Worm (Caenorhabditis elegans) whole organism, mixed stage, embryonic: ENCODE measurements around the gene math-20.

Experiments
- M03D4.4 ChIP-seq: sonication (generic microtip); optimal IDR thresholded peaks from 2 replicates; lab custom pipeline; 2017; ENCODE audit warnings: mild to moderate bottlenecking, missing genetic modification characterization, missing compliant biosample characterization
- blmp-1 ChIP-seq: fragments of 150-350 bp; optimal IDR thresholded peaks from 2 replicates; lab custom pipeline; 2014; ENCODE audit warnings: missing biosample characterization, missing genetic modification characterization
- ces-1 ChIP-seq: fragments of 150-350 bp; optimal IDR thresholded peaks from 2 replicates; lab custom pipeline; 2014; ENCODE audit warnings: missing biosample characterization, missing genetic modification reagents, missing genetic modification characterization
- drap-1 ChIP-seq: fragments of 200-800 bp; sonication (Bioruptor generic); optimal IDR thresholded peaks from 3 replicates; lab custom pipeline; 2018; ENCODE audit warnings: mild to moderate bottlenecking, missing genetic modification characterization, missing compliant biosample characterization
- elt-3 ChIP-seq: fragments of 150-350 bp; optimal IDR thresholded peaks from 2 replicates; lab custom pipeline; 2014; ENCODE audit warnings: missing biosample characterization, missing genetic modification characterization
- hlh-1 ChIP-seq: fragments of 150-350 bp; optimal IDR thresholded peaks from 2 replicates; lab custom pipeline; 2014; ENCODE audit warnings: missing biosample characterization, missing genetic modification reagents, missing genetic modification characterization
- lsy-2 ChIP-seq: fragments of 150-350 bp; optimal IDR thresholded peaks from 2 replicates; lab custom pipeline; 2014; ENCODE audit warnings: missing biosample characterization, missing genetic modification characterization
- nhr-12 ChIP-seq: fragments of 150-350 bp; optimal IDR thresholded peaks from 2 replicates; lab custom pipeline; 2014; ENCODE audit warnings: missing biosample characterization, missing genetic modification characterization
- nhr-237 ChIP-seq: fragments of 150-350 bp; optimal IDR thresholded peaks from 2 replicates; lab custom pipeline; 2014; ENCODE audit warnings: missing biosample characterization, missing genetic modification characterization
- nhr-76 ChIP-seq: sonication (generic microtip); optimal IDR thresholded peaks from 2 replicates; lab custom pipeline; 2017; ENCODE audit warnings: missing biosample characterization, missing genetic modification characterization
- pha-4 ChIP-seq: fragments of 150-350 bp; optimal IDR thresholded peaks from 2 replicates; lab custom pipeline; 2018; ENCODE audit warnings: missing biosample characterization, missing genetic modification reagents, missing genetic modification characterization
- unc-39 ChIP-seq: fragments of 150-350 bp; optimal IDR thresholded peaks from 2 replicates; lab custom pipeline; 2014; ENCODE audit warnings: missing biosample characterization, missing genetic modification characterization
- ztf-11 ChIP-seq: fragments of 150-350 bp; optimal IDR thresholded peaks from 2 replicates; lab custom pipeline; 2014; ENCODE audit warnings: missing biosample characterization, missing genetic modification characterization

DNA sequence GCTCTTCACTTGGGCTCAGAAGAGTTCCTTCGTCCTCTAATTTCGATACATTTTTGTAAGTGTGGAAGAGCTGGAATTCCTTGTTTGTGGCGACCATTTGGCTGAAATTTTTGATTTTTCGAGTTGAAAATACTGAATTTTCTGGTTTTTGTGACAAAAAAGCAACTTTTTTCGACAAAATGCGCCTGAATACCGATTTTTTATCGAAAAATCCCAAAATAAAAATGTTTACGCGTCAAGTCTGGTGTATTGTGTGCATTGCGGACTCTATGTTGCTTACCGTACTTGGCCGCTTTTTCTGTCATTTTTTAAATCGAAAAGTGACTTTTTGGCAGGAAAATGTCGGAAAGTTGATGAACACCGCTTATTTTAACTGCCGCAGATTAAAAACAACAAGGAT is 34.0 kb downstream of the math-20 start, which contains the start of gene bath-3:
- TF ChIP-seq nhr-12 (tag; lab: Kevin White, UChicago) (no peak), hlh-1 (no peak), pha-4 (tag; lab: Kevin White, UChicago) (no peak), elt-3 (no peak), drap-1 (GFP tag; lab: Kevin White, UChicago) (no peak), lsy-2 (no peak), M03D4.4 (no peak), nhr-237 (no peak), blmp-1 (tag; lab: Kevin White, UChicago) (no peak), ces-1 (no peak), nhr-76 (no peak), ztf-11 (tag; lab: Kevin White, UChicago) (no peak), unc-39 (tag; lab: Kevin White, UChicago) (no peak)
